Worm (Caenorhabditis elegans): ENCODE measurements around the gene ttc-17.

- TF ChIP-seq ztf-29 (GFP tag; IDR thresholded peaks at IDR 0.05): no peak
- no peak for TF ChIP-seq flt-1 (GFP tag; IDR thresholded peaks at IDR 0.05)
- no peak for TF ChIP-seq klf-2 (GFP tag; conservative IDR thresholded peaks at IDR 0.05)
- no peak for TF ChIP-seq med-1 (GFP tag; optimal IDR thresholded peaks at IDR 0.05; ENCODE audit: insufficient read depth)
Observed at ce11 chrV:8964055-8964758, 7.4 kb downstream of the ttc-17 start, which contains the start of gene nhr-44.

All from whole organism, midembryonic.